Fruit fly (Drosophila melanogaster): Measurements from ENCODE around the gene CG6168.

CG6168 gene

dm6 chr3L:11321619-11322018, at the start of gene CG6168:
CG6168 (minus strand) TSS chr3L:11321719.
- TF ChIP-seq CG34367 (tag; optimal IDR thresholded peaks at IDR 0.05) = no peak
- no peak for TF ChIP-seq CG8159 (tag; optimal IDR thresholded peaks at IDR 0.05)
- TF ChIP-seq CG8301 (tag; optimal IDR thresholded peaks at IDR 0.05) = no peak
- no peak for TF ChIP-seq CG32121 (GFP tag; IDR thresholded peaks at IDR 0.05)

DNA sequence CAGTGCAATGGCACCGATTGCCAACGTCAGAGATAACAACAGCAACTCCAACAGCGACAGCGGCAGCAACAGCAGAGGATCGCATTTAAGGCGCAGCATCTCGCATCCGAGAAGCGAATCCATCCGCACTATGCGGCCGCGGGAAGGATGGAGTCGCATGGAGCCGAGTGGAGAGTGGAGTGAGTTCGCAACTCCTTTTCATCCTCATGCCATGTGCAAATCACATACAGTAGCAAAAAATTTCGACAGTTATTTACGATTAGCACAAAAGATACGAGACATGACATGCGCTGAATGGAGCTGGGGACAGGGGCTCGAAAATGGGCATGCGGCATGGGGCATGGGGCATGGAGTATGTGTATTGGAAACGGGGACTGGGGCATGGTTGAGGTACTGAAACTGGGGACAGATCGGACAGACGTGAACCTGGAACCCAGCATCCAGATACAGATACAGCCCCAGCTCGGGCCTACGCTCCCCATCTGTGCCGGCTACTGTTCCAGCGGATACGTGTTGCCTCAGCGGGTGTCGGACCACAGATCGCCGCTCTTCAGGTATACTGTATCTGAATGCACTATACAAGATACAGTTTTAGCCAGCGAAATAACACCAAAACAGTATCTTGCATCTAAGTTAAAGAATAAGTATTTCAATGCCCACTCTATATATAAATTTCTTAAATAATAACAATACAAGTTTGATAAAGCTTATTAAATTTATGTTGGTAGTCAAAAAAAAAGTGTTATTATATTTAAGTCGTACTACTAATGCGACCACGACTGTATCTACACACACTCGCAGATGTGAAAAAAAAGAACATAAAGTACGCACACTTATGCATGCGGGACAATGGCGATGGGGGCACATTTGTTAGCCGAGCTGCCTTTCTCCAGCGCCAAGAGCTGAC, 48.5 kb upstream of the CG6168 start:
- TF ChIP-seq CG10348 (GFP tag; IDR thresholded peaks at IDR 0.05) (no peak), CG8301 (tag; optimal IDR thresholded peaks at IDR 0.05) (peak; percentile 91), Ets98B (GFP tag; IDR thresholded peaks at IDR 0.05) (peak; percentile 71), CG8159 (tag; optimal IDR thresholded peaks at IDR 0.05) (peak; percentile 96), fd96Ca (GFP tag; IDR thresholded peaks at IDR 0.05) (peak; percentile 60; the same call in 2 of the 3 replicates), CG34367 (tag; optimal IDR thresholded peaks at IDR 0.05) (peak; percentile 78), rn (GFP tag; IDR thresholded peaks at IDR 0.05) (no peak), CG32121 (GFP tag; IDR thresholded peaks at IDR 0.05) (peak; percentile 76), D1 (tag; optimal IDR thresholded peaks at IDR 0.05) (peak; percentile 90), CG9948 (tag; optimal IDR thresholded peaks at IDR 0.05) (peak; percentile 94), CG15710 (tag; optimal IDR thresholded peaks at IDR 0.05) (peak; percentile 90), Pif1A (GFP tag; optimal IDR thresholded peaks at IDR 0.05) (peak; percentile 88), CG4496 (GFP tag; IDR thresholded peaks at IDR 0.05) (peak; percentile 83), Snoo (tag; optimal IDR thresholded peaks at IDR 0.05) (peak; percentile 68), Pif1B (GFP tag; optimal IDR thresholded peaks at IDR 0.05) (peak; percentile 78), CG13204 (GFP tag; optimal IDR thresholded peaks at IDR 0.05) (peak; percentile 23), EcR (GFP tag; optimal IDR thresholded peaks at IDR 0.05) (peak; percentile 59), CG17806 (tag; optimal IDR thresholded peaks at IDR 0.05) (peak; percentile 95), gl (tag; optimal IDR thresholded peaks at IDR 0.05) (peak; percentile 74), CG14655 (GFP tag; optimal IDR thresholded peaks at IDR 0.05) (peak; percentile 91), CG12605 (GFP tag; IDR thresholded peaks at IDR 0.05) (peak; percentile 83)

- TF ChIP-seq CG15710 (tag; optimal IDR thresholded peaks at IDR 0.05) = peak; percentile 75
- peak; percentile 87 for TF ChIP-seq CG34367 (tag; optimal IDR thresholded peaks at IDR 0.05)
- peak; percentile 69; the same call in 1 of the 2 replicates for TF ChIP-seq rn (GFP tag; IDR thresholded peaks at IDR 0.05)
- peak; percentile 76 for TF ChIP-seq D1 (tag; optimal IDR thresholded peaks at IDR 0.05)
- peak; percentile 61 for TF ChIP-seq CG17806 (tag; optimal IDR thresholded peaks at IDR 0.05)
- TF ChIP-seq CG10348 (GFP tag; IDR thresholded peaks at IDR 0.05) = no peak
- peak; percentile 91 for TF ChIP-seq Ets98B (GFP tag; IDR thresholded peaks at IDR 0.05)
- TF ChIP-seq CG9948 (tag; optimal IDR thresholded peaks at IDR 0.05) = peak; percentile 82
- peak; percentile 93 for TF ChIP-seq fd96Ca (GFP tag; IDR thresholded peaks at IDR 0.05)
- TF ChIP-seq Pif1B (GFP tag; optimal IDR thresholded peaks at IDR 0.05) = peak; percentile 86
- TF ChIP-seq CG12605 (GFP tag; IDR thresholded peaks at IDR 0.05) = peak; percentile 97
- peak; percentile 61 for TF ChIP-seq CG8301 (tag; optimal IDR thresholded peaks at IDR 0.05)
- TF ChIP-seq CG8159 (tag; optimal IDR thresholded peaks at IDR 0.05) = peak; percentile 89
- TF ChIP-seq CG32121 (GFP tag; IDR thresholded peaks at IDR 0.05) = peak; percentile 80
- peak; percentile 85 for TF ChIP-seq CG14655 (GFP tag; optimal IDR thresholded peaks at IDR 0.05)
- peak; percentile 99 for TF ChIP-seq gl (tag; optimal IDR thresholded peaks at IDR 0.05)
- peak; percentile 97 for TF ChIP-seq CG13204 (GFP tag; optimal IDR thresholded peaks at IDR 0.05)
- peak; percentile 93 for TF ChIP-seq CG4496 (GFP tag; IDR thresholded peaks at IDR 0.05)
- TF ChIP-seq Pif1A (GFP tag; optimal IDR thresholded peaks at IDR 0.05) = peak; percentile 87
- peak; percentile 71 for TF ChIP-seq EcR (GFP tag; optimal IDR thresholded peaks at IDR 0.05)
- TF ChIP-seq Snoo (tag; optimal IDR thresholded peaks at IDR 0.05) = peak; percentile 76
Observed at dm6 chr3L:11368319-11369299, 47.1 kb upstream of the CG6168 start.

dm6 chr3L:11367797-11368196, 46.3 kb upstream of the CG6168 start:
- TF ChIP-seq EcR (GFP tag; optimal IDR thresholded peaks at IDR 0.05) (no peak), D1 (tag; optimal IDR thresholded peaks at IDR 0.05) (no peak), Pif1A (GFP tag; optimal IDR thresholded peaks at IDR 0.05) (no peak), CG13204 (GFP tag; optimal IDR thresholded peaks at IDR 0.05) (no peak), CG15710 (tag; optimal IDR thresholded peaks at IDR 0.05) (no peak), gl (tag; optimal IDR thresholded peaks at IDR 0.05) (no peak), CG32121 (GFP tag; IDR thresholded peaks at IDR 0.05) (peak; percentile 13), fd96Ca (GFP tag; IDR thresholded peaks at IDR 0.05) (no peak), Snoo (tag; optimal IDR thresholded peaks at IDR 0.05) (no peak), CG8301 (tag; optimal IDR thresholded peaks at IDR 0.05) (no peak), CG10348 (GFP tag; IDR thresholded peaks at IDR 0.05) (no peak), CG34367 (tag; optimal IDR thresholded peaks at IDR 0.05) (no peak), Ets98B (GFP tag; IDR thresholded peaks at IDR 0.05) (no peak), CG4496 (GFP tag; IDR thresholded peaks at IDR 0.05) (peak; percentile 46; the same call in 2 of the 3 replicates), CG14655 (GFP tag; optimal IDR thresholded peaks at IDR 0.05) (peak; percentile 37), CG17806 (tag; optimal IDR thresholded peaks at IDR 0.05) (no peak), rn (GFP tag; IDR thresholded peaks at IDR 0.05) (no peak), CG12605 (GFP tag; IDR thresholded peaks at IDR 0.05) (no peak), CG8159 (tag; optimal IDR thresholded peaks at IDR 0.05) (peak; percentile 16), CG9948 (tag; optimal IDR thresholded peaks at IDR 0.05) (peak; percentile 1), Pif1B (GFP tag; optimal IDR thresholded peaks at IDR 0.05) (no peak)

Measured in whole organism, pupa.